Worm (Caenorhabditis elegans) whole organism, mixed stage, embryonic: ENCODE results near the gene M110.7.

Experiments used
- M03D4.4 ChIP-seq: sonication (generic microtip); optimal IDR thresholded peaks from 2 replicates; lab custom pipeline; 2017; ENCODE audit warnings: mild to moderate bottlenecking, missing genetic modification characterization, missing compliant biosample characterization
- bed-3 ChIP-seq: fragments of 200-800 bp; sonication (Bioruptor generic); optimal IDR thresholded peaks from 3 replicates; lab custom pipeline; 2018; ENCODE audit warnings: mild to moderate bottlenecking, missing genetic modification characterization, moderate library complexity, missing compliant biosample characterization
- blmp-1 ChIP-seq: fragments of 150-350 bp; optimal IDR thresholded peaks from 2 replicates; lab custom pipeline; 2014; ENCODE audit warnings: missing biosample characterization, missing genetic modification characterization
- ceh-39 ChIP-seq: fragments of 150-350 bp; optimal IDR thresholded peaks from 2 replicates; lab custom pipeline; 2014; ENCODE audit warnings: missing biosample characterization, missing genetic modification characterization
- ceh-43 ChIP-seq: fragments of 200-800 bp; sonication (Bioruptor generic); optimal IDR thresholded peaks from 2 replicates; lab custom pipeline; 2018; ENCODE audit warnings: mild to moderate bottlenecking, missing genetic modification characterization, moderate library complexity, missing compliant biosample characterization
- ceh-83 ChIP-seq: fragments of 200-800 bp; sonication (Bioruptor generic); optimal IDR thresholded peaks from 2 replicates; lab custom pipeline; 2018; ENCODE audit warnings: mild to moderate bottlenecking, missing genetic modification characterization, missing compliant biosample characterization
- cnd-1 ChIP-seq: fragments of 200-800 bp; sonication (Bioruptor generic); optimal IDR thresholded peaks from 2 replicates; lab custom pipeline; 2018; ENCODE audit warnings: mild to moderate bottlenecking, missing genetic modification characterization, missing compliant biosample characterization
- drap-1 ChIP-seq: fragments of 200-800 bp; sonication (Bioruptor generic); optimal IDR thresholded peaks from 3 replicates; lab custom pipeline; 2018; ENCODE audit warnings: mild to moderate bottlenecking, missing genetic modification characterization, missing compliant biosample characterization
- elt-1 ChIP-seq: sonication (generic microtip); optimal IDR thresholded peaks from 2 replicates; lab custom pipeline; 2017; ENCODE audit warnings: missing genetic modification characterization, mild to moderate bottlenecking, missing compliant biosample characterization, antibody characterized with exemption, moderate library complexity, borderline replicate concordance; ENCODE audit not compliant: insufficient read depth
- elt-3 ChIP-seq: fragments of 150-350 bp; optimal IDR thresholded peaks from 2 replicates; lab custom pipeline; 2014; ENCODE audit warnings: missing biosample characterization, missing genetic modification characterization
- flh-1 ChIP-seq: fragments of 200-800 bp; sonication (Bioruptor generic); optimal IDR thresholded peaks from 2 replicates; lab custom pipeline; 2018; ENCODE audit warnings: mild to moderate bottlenecking, missing genetic modification characterization, moderate library complexity, missing compliant biosample characterization
- ham-2 ChIP-seq: fragments of 200-800 bp; sonication (Bioruptor generic); optimal IDR thresholded peaks from 2 replicates; lab custom pipeline; 2018; ENCODE audit warnings: mild to moderate bottlenecking, missing genetic modification characterization, missing compliant biosample characterization
- lin-13 ChIP-seq: fragments of 150-350 bp; optimal IDR thresholded peaks from 2 replicates; lab custom pipeline; 2014; ENCODE audit warnings: missing biosample characterization, missing genetic modification characterization
- lin-32 ChIP-seq: fragments of 200-800 bp; sonication (Bioruptor generic); optimal IDR thresholded peaks from 2 replicates; lab custom pipeline; 2018; ENCODE audit warnings: mild to moderate bottlenecking, missing genetic modification characterization, missing compliant biosample characterization
- lsy-2 ChIP-seq: fragments of 150-350 bp; optimal IDR thresholded peaks from 2 replicates; lab custom pipeline; 2014; ENCODE audit warnings: missing biosample characterization, missing genetic modification characterization
- mab-5 ChIP-seq: fragments of 150-350 bp; optimal IDR thresholded peaks from 2 replicates; lab custom pipeline; 2014; ENCODE audit warnings: missing biosample characterization, missing genetic modification characterization
- mep-1 ChIP-seq: fragments of 150-350 bp; optimal IDR thresholded peaks from 2 replicates; lab custom pipeline; 2017; ENCODE audit warnings: missing biosample characterization, missing genetic modification reagents, missing genetic modification characterization, inconsistent platforms
- mls-2 ChIP-seq: sonication (generic microtip); optimal IDR thresholded peaks from 2 replicates; lab custom pipeline; 2016; ENCODE audit warnings: mild to moderate bottlenecking, missing genetic modification characterization, moderate library complexity, missing compliant biosample characterization
- nhr-12 ChIP-seq: fragments of 150-350 bp; optimal IDR thresholded peaks from 2 replicates; lab custom pipeline; 2014; ENCODE audit warnings: missing biosample characterization, missing genetic modification characterization
- nhr-2 ChIP-seq: fragments of 150-350 bp; optimal IDR thresholded peaks from 2 replicates; lab custom pipeline; 2014; ENCODE audit warnings: missing biosample characterization, missing genetic modification characterization
- nhr-237 ChIP-seq: fragments of 150-350 bp; optimal IDR thresholded peaks from 2 replicates; lab custom pipeline; 2014; ENCODE audit warnings: missing biosample characterization, missing genetic modification characterization
- nhr-28 ChIP-seq: fragments of 150-350 bp; optimal IDR thresholded peaks from 2 replicates; lab custom pipeline; 2014; ENCODE audit warnings: missing biosample characterization, missing genetic modification characterization
- nhr-76 ChIP-seq: sonication (generic microtip); optimal IDR thresholded peaks from 2 replicates; lab custom pipeline; 2017; ENCODE audit warnings: missing biosample characterization, missing genetic modification characterization
- pha-4 ChIP-seq: fragments of 150-350 bp; optimal IDR thresholded peaks from 2 replicates; lab custom pipeline; 2018; ENCODE audit warnings: missing biosample characterization, missing genetic modification reagents, missing genetic modification characterization
- sem-2 ChIP-seq: fragments of 200-800 bp; sonication (Bioruptor generic); optimal IDR thresholded peaks from 2 replicates; lab custom pipeline; 2018; ENCODE audit warnings: mild to moderate bottlenecking, missing genetic modification characterization, missing compliant biosample characterization
- snpc-4 ChIP-seq: fragments of 150-350 bp; optimal IDR thresholded peaks from 2 replicates; lab custom pipeline; 2014; ENCODE audit warnings: missing biosample characterization, missing genetic modification characterization
- sptf-1 ChIP-seq: sonication (generic microtip); optimal IDR thresholded peaks from 2 replicates; lab custom pipeline; 2017; ENCODE audit warnings: mild to moderate bottlenecking, missing genetic modification characterization, moderate library complexity, missing compliant biosample characterization
- unc-120 ChIP-seq: sonication (generic microtip); optimal IDR thresholded peaks from 2 replicates; lab custom pipeline; 2017; ENCODE audit warnings: missing genetic modification characterization, missing compliant biosample characterization; ENCODE audit not compliant: poor library complexity, severe bottlenecking
- unc-39 ChIP-seq: fragments of 150-350 bp; optimal IDR thresholded peaks from 2 replicates; lab custom pipeline; 2014; ENCODE audit warnings: missing biosample characterization, missing genetic modification characterization
- unc-62 ChIP-seq: fragments of 150-350 bp; optimal IDR thresholded peaks from 2 replicates; lab custom pipeline; 2014; ENCODE audit warnings: missing biosample characterization, missing genetic modification reagents, missing genetic modification characterization
- zip-8 ChIP-seq: fragments of 150-350 bp; optimal IDR thresholded peaks from 2 replicates; lab custom pipeline; 2014; ENCODE audit warnings: missing biosample characterization, missing genetic modification characterization
- ztf-11 ChIP-seq: fragments of 150-350 bp; optimal IDR thresholded peaks from 2 replicates; lab custom pipeline; 2014; ENCODE audit warnings: missing biosample characterization, missing genetic modification characterization

The M110.7 gene

ce11 chrII:8266559-8266958, 34.0 kb downstream of the M110.7 start:
- no peak for TF ChIP-seq mab-5 (tag; lab: Kevin White, UChicago)

- no peak for TF ChIP-seq nhr-76 (tag; lab: Kevin White, UChicago)
- TF ChIP-seq lin-32 (GFP tag; lab: Kevin White, UChicago), result no peak
- TF ChIP-seq elt-3 (tag; lab: Kevin White, UChicago), result no peak
- no peak for TF ChIP-seq ceh-39 (tag; lab: Kevin White, UChicago)
- TF ChIP-seq sptf-1 (tag; lab: Kevin White, UChicago), result no peak
- no peak for TF ChIP-seq unc-120 (tag; lab: Kevin White, UChicago)
- no peak for TF ChIP-seq drap-1 (GFP tag; lab: Kevin White, UChicago)
- TF ChIP-seq ceh-83 (GFP tag; lab: Kevin White, UChicago), result no peak
- no peak for TF ChIP-seq ztf-11 (tag; lab: Kevin White, UChicago)
- no peak for TF ChIP-seq unc-62 (GFP tag; lab: Kevin White, UChicago)
- TF ChIP-seq lin-13, result no peak
- no peak for TF ChIP-seq lsy-2
- no peak for TF ChIP-seq ham-2
- no peak for TF ChIP-seq flh-1 (GFP tag; lab: Kevin White, UChicago)
- no peak for TF ChIP-seq unc-39 (tag; lab: Kevin White, UChicago)
- TF ChIP-seq snpc-4 (tag; lab: Kevin White, UChicago), result no peak
These were observed 35.1 kb downstream of the M110.7 start for ce11 chrII:8267679-8268078.

DNA sequence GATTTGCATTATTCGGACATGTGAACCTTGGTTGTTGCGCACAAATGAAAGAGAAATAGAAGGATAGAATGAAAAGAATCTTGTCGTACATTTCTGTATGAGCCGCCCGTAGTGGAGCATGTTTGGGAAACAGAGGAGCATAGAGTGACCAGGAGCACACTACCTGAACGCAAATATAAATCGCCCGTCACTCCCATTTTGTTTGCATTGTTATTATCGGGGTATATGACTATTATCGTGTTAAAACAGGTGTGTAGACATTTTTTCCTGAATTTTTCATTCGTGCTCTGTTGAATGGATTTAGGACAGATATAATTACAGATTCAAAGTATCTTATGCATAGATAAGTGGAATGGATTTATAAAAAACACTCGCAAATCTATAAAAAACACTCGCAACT, 36.8 kb downstream of the M110.7 start, which contains the start of gene K01C8.2:
Gene K01C8.2 (minus strand): TSS at position 101 of the 400 bp plus-strand sequence.
- TF ChIP-seq elt-1, result no peak
- TF ChIP-seq unc-120 (tag; lab: Kevin White, UChicago), result no peak
- no peak for TF ChIP-seq unc-62 (GFP tag; lab: Kevin White, UChicago)
- no peak for TF ChIP-seq nhr-76 (tag; lab: Kevin White, UChicago)
- TF ChIP-seq drap-1 (GFP tag; lab: Kevin White, UChicago), result no peak
- TF ChIP-seq, all 35 proteins: peak for 0

ce11 chrII:8269855-8270647, 37.5 kb downstream of the M110.7 start, which contains the start of gene tdc-1:
TSS of gene tdc-1 (plus strand) at chrII:8270597.
- TF ChIP-seq unc-62 (GFP tag; lab: Kevin White, UChicago) (no peak), flh-1 (GFP tag; lab: Kevin White, UChicago) (no peak), nhr-28 (no peak), zip-8 (no peak), unc-120 (tag; lab: Kevin White, UChicago) (no peak), lin-32 (GFP tag; lab: Kevin White, UChicago) (no peak), mab-5 (tag; lab: Kevin White, UChicago) (no peak), blmp-1 (tag; lab: Kevin White, UChicago) (no peak), ceh-39 (tag; lab: Kevin White, UChicago) (no peak), M03D4.4 (tag; lab: Kevin White, UChicago) (no peak), nhr-76 (tag; lab: Kevin White, UChicago) (no peak), mep-1 (tag; lab: Kevin White, UChicago) (no peak), nhr-237 (tag; lab: Kevin White, UChicago) (no peak), cnd-1 (no peak), sptf-1 (tag; lab: Kevin White, UChicago) (no peak), bed-3 (no peak), ceh-43 (no peak), pha-4 (no peak), ztf-11 (tag; lab: Kevin White, UChicago) (no peak), mls-2 (tag; lab: Kevin White, UChicago) (no peak)

- no peak for TF ChIP-seq snpc-4 (tag; lab: Kevin White, UChicago)
- no peak for TF ChIP-seq sem-2 (GFP tag; lab: Kevin White, UChicago)
- TF ChIP-seq ceh-43, result no peak
- TF ChIP-seq M03D4.4 (tag; lab: Kevin White, UChicago), result no peak
- no peak for TF ChIP-seq ceh-83 (GFP tag; lab: Kevin White, UChicago)
- TF ChIP-seq pha-4, result no peak
- TF ChIP-seq ceh-39 (tag; lab: Kevin White, UChicago), result no peak
- TF ChIP-seq unc-39 (tag; lab: Kevin White, UChicago), result no peak
- TF ChIP-seq unc-120 (tag; lab: Kevin White, UChicago), result no peak
- TF ChIP-seq cnd-1, result no peak
- no peak for TF ChIP-seq mep-1 (tag; lab: Kevin White, UChicago)
- no peak for TF ChIP-seq blmp-1 (tag; lab: Kevin White, UChicago)
- no peak for TF ChIP-seq nhr-12 (tag; lab: Kevin White, UChicago)
- TF ChIP-seq nhr-2 (tag; lab: Kevin White, UChicago), result no peak
- TF ChIP-seq ztf-11 (tag; lab: Kevin White, UChicago), result no peak
These were observed 40.5 kb downstream of the M110.7 start for ce11 chrII:8273060-8273459.
